Worm (Caenorhabditis elegans) whole organism, L4 larva: ENCODE data around the gene Y82E9BL.3.

Source experiments
- F10B5.3 ChIP-seq: sonication (generic microtip); optimal IDR thresholded peaks from 2 replicates; lab custom pipeline; 2016; ENCODE audit warnings: mild to moderate bottlenecking, missing genetic modification characterization, missing compliant biosample characterization
- T26A8.4 ChIP-seq: fragments of 200-800 bp; sonication (Bioruptor generic); IDR thresholded peaks from 2 replicates; pipeline ENCODE4 v1.3.6; 2022; ENCODE audit warnings: missing genetic modification characterization, missing compliant biosample characterization
- Y105C5A.15 ChIP-seq: fragments of 200-800 bp; sonication (Bioruptor generic); IDR thresholded peaks from 2 replicates; pipeline ENCODE4 v1.3.6; 2022; ENCODE audit warnings: missing genetic modification characterization, missing compliant biosample characterization
- Y5F2A.4 ChIP-seq: fragments of 200-800 bp; sonication (Bioruptor generic); optimal IDR thresholded peaks from 2 replicates; lab custom pipeline; 2018; ENCODE audit warnings: mild to moderate bottlenecking, missing genetic modification characterization, missing compliant biosample characterization
- Y75B8A.6 ChIP-seq: fragments of 200-800 bp; sonication (Bioruptor generic); IDR thresholded peaks from 2 replicates; pipeline ENCODE4 v1.3.6; 2022; ENCODE audit warnings: missing genetic modification reagents, missing genetic modification characterization, missing compliant biosample characterization
- ZK546.5 ChIP-seq, 2 experiments: sonication (generic microtip); optimal IDR thresholded peaks; 2 replicates each; lab custom pipeline; 2017; ENCODE audit warnings: missing biosample characterization in 2 of 2, missing genetic modification characterization in 2 of 2
- aha-1 ChIP-seq: fragments of 150-350 bp; peaks from one replicate; lab custom pipeline; 2014; ENCODE audit warnings: missing biosample characterization, missing genetic modification characterization
- arid-1 ChIP-seq: fragments of 200-800 bp; sonication (Bioruptor generic); conservative IDR thresholded peaks from 2 replicates; pipeline ENCODE4 v1.3.6; 2022; ENCODE audit warnings: missing genetic modification reagents, missing genetic modification characterization, missing compliant biosample characterization
- ceh-20 ChIP-seq: fragments of 200-800 bp; sonication (Bioruptor generic); IDR thresholded peaks from 2 replicates; pipeline ENCODE4 v1.3.6; 2022; ENCODE audit warnings: missing genetic modification reagents, missing genetic modification characterization, missing compliant biosample characterization
- ctbp-1 ChIP-seq: fragments of 200-800 bp; sonication (Bioruptor generic); IDR thresholded peaks from 2 replicates; pipeline ENCODE4 v1.3.6; 2022; ENCODE audit warnings: missing genetic modification reagents, missing genetic modification characterization, missing compliant biosample characterization
- daf-16 ChIP-seq, 3 experiments: sonication (generic microtip); optimal IDR thresholded peaks; 2 replicates each; lab custom pipeline; 2016 to 2017; ENCODE audit warnings: missing genetic modification characterization in 3 of 3, missing genetic modification reagents in 3 of 3, mild to moderate bottlenecking in 2 of 3, missing compliant biosample characterization in 2 of 3, missing biosample characterization in 1 of 3, moderate library complexity in 1 of 3
- daf-8 ChIP-seq: fragments of 200-800 bp; sonication (Bioruptor generic); IDR thresholded peaks from 2 replicates; pipeline ENCODE4 v1.3.6; 2022; ENCODE audit warnings: missing genetic modification characterization, missing compliant biosample characterization
- dmd-6 ChIP-seq: fragments of 200-800 bp; sonication (Bioruptor generic); IDR thresholded peaks from 2 replicates; pipeline ENCODE4 v1.3.6; 2022; ENCODE audit warnings: missing genetic modification reagents, missing genetic modification characterization, missing compliant biosample characterization
- duxl-1 ChIP-seq: sonication (generic microtip); optimal IDR thresholded peaks from 2 replicates; lab custom pipeline; 2016; ENCODE audit warnings: mild to moderate bottlenecking, missing genetic modification characterization, moderate library complexity, missing compliant biosample characterization; ENCODE audit not compliant: poor library complexity
- dve-1 ChIP-seq: sonication (generic microtip); optimal IDR thresholded peaks from 2 replicates; lab custom pipeline; 2017; ENCODE audit warnings: antibody characterized with exemption, mild to moderate bottlenecking, missing genetic modification characterization, missing compliant biosample characterization; ENCODE audit not compliant: insufficient read depth
- egl-43 ChIP-seq: fragments of 200-800 bp; sonication (Bioruptor generic); IDR thresholded peaks from 2 replicates; pipeline ENCODE4 v1.3.6; 2022; ENCODE audit warnings: missing genetic modification reagents, missing genetic modification characterization, missing compliant biosample characterization
- fkh-10 ChIP-seq: fragments of 150-350 bp; optimal IDR thresholded peaks from 2 replicates; lab custom pipeline; 2014; ENCODE audit warnings: missing biosample characterization, missing genetic modification reagents, missing genetic modification characterization
- hlh-11 ChIP-seq: fragments of 200-800 bp; sonication (Bioruptor generic); optimal IDR thresholded peaks from 2 replicates; lab custom pipeline; 2018; ENCODE audit warnings: mild to moderate bottlenecking, missing genetic modification characterization, missing compliant biosample characterization
- lin-1 ChIP-seq: fragments of 200-800 bp; sonication (Bioruptor generic); IDR thresholded peaks from 2 replicates; pipeline ENCODE4 v1.3.6; 2022; ENCODE audit warnings: missing genetic modification reagents, missing genetic modification characterization, missing compliant biosample characterization
- lin-38 ChIP-seq: fragments of 200-800 bp; sonication (Bioruptor generic); IDR thresholded peaks from 2 replicates; pipeline ENCODE4 v1.3.6; 2022; ENCODE audit warnings: missing genetic modification reagents, missing genetic modification characterization, missing compliant biosample characterization
- lsy-2 ChIP-seq, 2 experiments: fragments of 150-350 bp in 1 of 2; sonication (generic microtip) in 1 of 2; optimal IDR thresholded peaks; 2 replicates each; lab custom pipeline; 2014 to 2017; ENCODE audit warnings: missing biosample characterization in 2 of 2, missing genetic modification characterization in 2 of 2
- madf-5 ChIP-seq, 2 experiments: fragments of 200-800 bp; sonication (Bioruptor generic); IDR thresholded peaks; 2 replicates each; pipeline ENCODE4 v1.3.6; 2022; ENCODE audit warnings: missing compliant biosample characterization in 2 of 2, missing genetic modification characterization in 2 of 2
- mep-1 ChIP-seq: fragments of 150-350 bp; sonication (generic microtip); optimal IDR thresholded peaks from 3 replicates; lab custom pipeline; 2014; ENCODE audit warnings: missing biosample characterization, missing genetic modification characterization
- mxl-3 ChIP-seq: fragments of 200-800 bp; sonication (Bioruptor generic); optimal IDR thresholded peaks from 2 replicates; lab custom pipeline; 2018; ENCODE audit warnings: mild to moderate bottlenecking, missing genetic modification characterization, missing compliant biosample characterization
- nhr-111 ChIP-seq: fragments of 200-800 bp; sonication (Bioruptor generic); optimal IDR thresholded peaks from 2 replicates; lab custom pipeline; 2018; ENCODE audit warnings: mild to moderate bottlenecking, missing genetic modification characterization, missing compliant biosample characterization
- nhr-28 ChIP-seq: fragments of 150-350 bp; optimal IDR thresholded peaks from 2 replicates; lab custom pipeline; 2014; ENCODE audit warnings: missing biosample characterization, missing genetic modification characterization
- php-3 ChIP-seq: fragments of 200-800 bp; sonication (Bioruptor generic); IDR thresholded peaks from 2 replicates; pipeline ENCODE4 v1.3.6; 2022; ENCODE audit warnings: missing genetic modification reagents, missing genetic modification characterization, missing compliant biosample characterization
- pqm-1 ChIP-seq: sonication (generic microtip); optimal IDR thresholded peaks from 2 replicates; lab custom pipeline; 2017; ENCODE audit warnings: missing biosample characterization, missing genetic modification characterization
- snpc-4 ChIP-seq: fragments of 150-350 bp; optimal IDR thresholded peaks from 2 replicates; lab custom pipeline; 2014; ENCODE audit warnings: missing biosample characterization, missing genetic modification characterization
- tra-1 ChIP-seq: fragments of 200-800 bp; sonication (Bioruptor generic); IDR thresholded peaks from 2 replicates; pipeline ENCODE4 v1.3.6; 2022; ENCODE audit warnings: missing genetic modification reagents, missing genetic modification characterization, missing compliant biosample characterization
- unc-62 ChIP-seq, 3 experiments: fragments of 150-350 bp in 1 of 3; sonication (generic microtip); optimal IDR thresholded peaks in 2 of 3; peaks in 1 of 3; 1 replicate in 1 of 3; 2 replicates in 2 of 3; lab custom pipeline; 2014 to 2017; ENCODE audit warnings: missing biosample characterization in 3 of 3, missing genetic modification characterization in 3 of 3, missing genetic modification reagents in 3 of 3, missing genotype in 1 of 3
- vab-7 ChIP-seq: fragments of 200-800 bp; sonication (Bioruptor generic); IDR thresholded peaks from 2 replicates; pipeline ENCODE4 v1.3.6; 2022; ENCODE audit warnings: missing genetic modification reagents, missing genetic modification characterization, missing compliant biosample characterization
- zfp-3 ChIP-seq: fragments of 200-800 bp; sonication (Bioruptor generic); conservative IDR thresholded peaks from 2 replicates; pipeline ENCODE4 v1.3.6; 2022; ENCODE audit warnings: missing genetic modification reagents, missing genetic modification characterization, missing compliant biosample characterization
- zip-2 ChIP-seq: fragments of 150-350 bp; optimal IDR thresholded peaks from 2 replicates; lab custom pipeline; 2014; ENCODE audit warnings: missing biosample characterization, missing genetic modification characterization
- ztf-7 ChIP-seq: fragments of 150-350 bp; optimal IDR thresholded peaks from 2 replicates; lab custom pipeline; 2014; ENCODE audit warnings: missing biosample characterization, missing genetic modification characterization

Gene Y82E9BL.3

ce11 chrIII:1308887-1309286 lies 41.8 kb downstream of the Y82E9BL.3 start, which contains the start of gene Y82E9BL.12:
Gene Y82E9BL.12, plus strand, starts transcription at chrIII:1309187.
- TF ChIP-seq ceh-20 (GFP tag; lab: Robert Waterston, UW) = no peak
- TF ChIP-seq fkh-10 = no peak
- TF ChIP-seq T26A8.4 (GFP tag; lab: Robert Waterston, UW) = no peak
- no peak for TF ChIP-seq egl-43 (GFP tag; lab: Robert Waterston, UW)
- TF ChIP-seq pqm-1 (tag; lab: Kevin White, UChicago) = no peak
- no peak for TF ChIP-seq Y105C5A.15
- no peak for TF ChIP-seq lsy-2 (tag; optimal IDR thresholded peaks at IDR 0.05; lab: Kevin White, UChicago)
- TF ChIP-seq mep-1 (tag; lab: Kevin White, UChicago) = no peak
- no peak for TF ChIP-seq duxl-1
- TF ChIP-seq aha-1 (tag; lab: Kevin White, UChicago) = no peak
- TF ChIP-seq zfp-3 = no peak
- TF ChIP-seq php-3 = no peak
- no peak for TF ChIP-seq dve-1 (tag; lab: Kevin White, UChicago)
- no peak for TF ChIP-seq ctbp-1 (GFP tag; lab: Robert Waterston, UW)
- TF ChIP-seq mxl-3 (GFP tag; lab: Kevin White, UChicago) = no peak
- TF ChIP-seq lin-38 (GFP tag; lab: Robert Waterston, UW) = no peak
- no peak for TF ChIP-seq lin-1

- TF ChIP-seq arid-1 (GFP tag; lab: Robert Waterston, UW) = no peak
- peak; percentile 22; the same call in 1 of the 2 replicates for TF ChIP-seq dmd-6 (GFP tag; lab: Robert Waterston, UW)
- TF ChIP-seq ztf-7 (tag; lab: Kevin White, UChicago) = peak; percentile 66
- TF ChIP-seq php-3 = no peak
- peak in 1 of 2 experiments; percentile 25 for TF ChIP-seq unc-62 (GFP tag; optimal IDR thresholded peaks at IDR 0.05 in 1 of 2; lab: Kevin White, UChicago)
- TF ChIP-seq unc-62 (tag; optimal IDR thresholded peaks at IDR 0.05; lab: Kevin White, UChicago) = no peak
- TF ChIP-seq madf-5 (GFP tag; IDR thresholded peaks at IDR 0.05; lab: Robert Waterston, UW) = no peak
- peak; percentile 86 for TF ChIP-seq pqm-1 (tag; lab: Kevin White, UChicago)
- TF ChIP-seq tra-1 (GFP tag; lab: Robert Waterston, UW) = no peak
- TF ChIP-seq daf-16 (GFP tag; optimal IDR thresholded peaks at IDR 0.05; lab: Kevin White, UChicago) = no peak
- peak; percentile 71 for TF ChIP-seq daf-16 (tag; optimal IDR thresholded peaks at IDR 0.05; lab: Kevin White, UChicago)
- peak; percentile 31 for TF ChIP-seq hlh-11 (tag; lab: Kevin White, UChicago)
- peak; percentile 91 for TF ChIP-seq zip-2 (tag; lab: Kevin White, UChicago)
- TF ChIP-seq ceh-20 (GFP tag; lab: Robert Waterston, UW) = no peak
- TF ChIP-seq nhr-111 (GFP tag; lab: Kevin White, UChicago) = no peak
- no peak for TF ChIP-seq snpc-4 (tag; lab: Kevin White, UChicago)
- peak; percentile 1 for TF ChIP-seq aha-1 (tag; lab: Kevin White, UChicago)
- no peak for TF ChIP-seq Y5F2A.4 (GFP tag; lab: Kevin White, UChicago)
- no peak for TF ChIP-seq daf-8 (GFP tag; lab: Robert Waterston, UW)
- peak; percentile 38 for TF ChIP-seq dve-1 (tag; lab: Kevin White, UChicago)
- TF ChIP-seq F10B5.3 (tag; lab: Kevin White, UChicago) = no peak
- TF ChIP-seq nhr-28 (tag; lab: Kevin White, UChicago) = peak; percentile 78
- no peak for TF ChIP-seq ZK546.5 (tag; optimal IDR thresholded peaks at IDR 0.05; lab: Kevin White, UChicago)
Measured at ce11 chrIII:1308209-1308608, 42.4 kb downstream of the Y82E9BL.3 start, which contains the start of gene fbxa-79. Gene fbxa-79, minus strand, starts transcription at chrIII:1308294.

- no peak for TF ChIP-seq Y75B8A.6 (GFP tag; lab: Robert Waterston, UW)
- TF ChIP-seq vab-7 (GFP tag; lab: Robert Waterston, UW) = no peak
- TF ChIP-seq aha-1 (tag; lab: Kevin White, UChicago) = peak; percentile 23
- peak in 1 of 2 experiments; percentile 77 for TF ChIP-seq unc-62 (GFP tag; optimal IDR thresholded peaks at IDR 0.05 in 1 of 2; lab: Kevin White, UChicago)
- TF ChIP-seq unc-62 (tag; optimal IDR thresholded peaks at IDR 0.05; lab: Kevin White, UChicago) = no peak
- TF ChIP-seq, all 104 proteins: peak for 2
Measured at ce11 chrIII:1307333-1307732, 43.3 kb downstream of the Y82E9BL.3 start.
